Worm (Caenorhabditis elegans): ENCODE data around the gene T02D1.9.

DNA sequence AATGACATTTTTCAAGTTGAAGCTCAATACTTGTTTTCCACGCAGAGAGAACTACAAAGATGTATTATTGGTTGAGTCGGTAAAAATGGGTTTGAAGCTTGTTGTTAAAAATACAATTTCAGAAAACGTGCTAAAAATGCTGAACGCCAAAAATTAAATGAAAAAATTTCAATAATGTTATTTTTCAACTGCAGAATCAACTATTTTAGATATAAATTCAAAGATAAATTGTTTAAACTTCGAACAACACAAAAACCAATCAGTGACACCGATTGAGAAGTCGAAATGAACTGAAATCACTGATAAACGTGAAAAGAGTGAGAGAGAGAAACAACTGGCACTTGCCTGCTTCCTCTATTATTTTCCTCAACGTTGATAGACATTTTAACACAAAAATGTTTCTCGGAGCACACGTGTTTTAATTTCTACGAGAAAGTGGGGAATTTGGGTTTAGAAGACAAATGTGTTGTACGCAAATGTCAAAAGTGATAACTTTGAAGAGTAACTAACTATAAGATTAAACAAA, 19.9 kb downstream of the T02D1.9 start, which contains the start of gene T02D1.8:
- TF ChIP-seq sptf-1 (tag; optimal IDR thresholded peaks at IDR 0.05) (no peak), lin-13 (tag; optimal IDR thresholded peaks at IDR 0.05) (no peak), ceh-39 (tag; optimal IDR thresholded peaks at IDR 0.05) (no peak), snpc-4 (tag; optimal IDR thresholded peaks at IDR 0.05) (no peak), mls-2 (tag; optimal IDR thresholded peaks at IDR 0.05) (no peak), lin-32 (GFP tag; optimal IDR thresholded peaks at IDR 0.05) (no peak), unc-39 (tag; optimal IDR thresholded peaks at IDR 0.05) (no peak), nhr-12 (tag; optimal IDR thresholded peaks at IDR 0.05) (no peak), elt-3 (tag; optimal IDR thresholded peaks at IDR 0.05) (no peak), ceh-83 (GFP tag; optimal IDR thresholded peaks at IDR 0.05) (no peak), blmp-1 (tag; optimal IDR thresholded peaks at IDR 0.05) (no peak)

Measured in whole organism, mixed stage, embryonic.